Worm (Caenorhabditis elegans) whole organism, L2 larva: ENCODE results near the gene rod-1.

Experiments
- ama-1 ChIP-seq: fragments of 150-350 bp; optimal IDR thresholded peaks from 2 replicates; lab custom pipeline; 2018; ENCODE audit warnings: inconsistent platforms
- ceh-16 ChIP-seq: fragments of 150-350 bp; optimal IDR thresholded peaks from 2 replicates; lab custom pipeline; 2014; ENCODE audit warnings: missing biosample characterization, missing genetic modification characterization
- elt-3 ChIP-seq: sonication (generic microtip); optimal IDR thresholded peaks from 2 replicates; lab custom pipeline; 2017; ENCODE audit warnings: missing biosample characterization, missing genetic modification characterization
- lin-11 ChIP-seq: fragments of 150-350 bp; sonication (generic microtip); optimal IDR thresholded peaks from 2 replicates; lab custom pipeline; 2014; ENCODE audit warnings: missing biosample characterization, missing genetic modification characterization, inconsistent platforms, mixed read lengths
- nhr-11 ChIP-seq: fragments of 150-350 bp; optimal IDR thresholded peaks from 2 replicates; lab custom pipeline; 2014; ENCODE audit warnings: missing biosample characterization, missing genetic modification characterization
- unc-55 ChIP-seq: fragments of 150-350 bp; sonication (generic microtip); optimal IDR thresholded peaks from 3 replicates; lab custom pipeline; 2014; ENCODE audit warnings: missing biosample characterization, missing genetic modification reagents, missing genetic modification characterization

ce11 chrIV:7451345-7451744 is 26.9 kb upstream of the rod-1 start, which contains the start of gene tes-1:
- TF ChIP-seq elt-3 (tag; lab: Kevin White, UChicago) (no peak), nhr-11 (no peak), ama-1 (lab: Kevin White, UChicago) (no peak), ceh-16 (tag; lab: Kevin White, UChicago) (no peak), lin-11 (tag; lab: Kevin White, UChicago) (no peak), unc-55 (GFP tag; lab: Kevin White, UChicago) (no peak)
